ENCODE assay signal across 3 fruit fly cellular contexts in genomic region chr2L:1456822-1457221, dm6.
TF ChIP-seq lines count a peak whose summit lies in the region.

No protein-coding gene starts in this region.

- TF ChIP-seq CTCF in whole organism, embryonic (GFP tag; optimal IDR thresholded peaks at IDR 0.05; lab: Kevin White, UChicago) = no peak

TF ChIP-seq in whole organism, embryonic, 481 proteins besides CTCF, POLR2A, EP300 and RAD21 (continues in another document):
- TF ChIP-seq gsb-n (tag; optimal IDR thresholded peaks at IDR 0.05; lab: Kevin White, UChicago) = no peak
- TF ChIP-seq Mad (GFP tag; optimal IDR thresholded peaks at IDR 0.05; lab: Kevin White, UChicago) = no peak
- TF ChIP-seq CG2199 (GFP tag; IDR thresholded peaks at IDR 0.05; lab: Robert Waterston, UW) = no peak
- no peak for TF ChIP-seq corto (GFP tag; optimal IDR thresholded peaks at IDR 0.05; lab: Kevin White, UChicago)
- TF ChIP-seq bowl (GFP tag; IDR thresholded peaks at IDR 0.05; lab: Robert Waterston, UW) = no peak
- no peak for TF ChIP-seq ATbp (GFP tag; optimal IDR thresholded peaks at IDR 0.05; lab: Kevin White, UChicago)
- no peak for TF ChIP-seq CHES-1-like (GFP tag; optimal IDR thresholded peaks at IDR 0.05; lab: Kevin White, UChicago)
- TF ChIP-seq unpg (GFP tag; optimal IDR thresholded peaks at IDR 0.05; lab: Kevin White, UChicago) = peak; percentile 21
- no peak for TF ChIP-seq Hr51 (GFP tag; optimal IDR thresholded peaks at IDR 0.05; lab: Kevin White, UChicago)
- peak; percentile 50 for TF ChIP-seq gem (tag; optimal IDR thresholded peaks at IDR 0.05; lab: Kevin White, UChicago)
- no peak for TF ChIP-seq HmgZ (tag; optimal IDR thresholded peaks at IDR 0.05; lab: Kevin White, UChicago)
- no peak for TF ChIP-seq ken (GFP tag; IDR thresholded peaks at IDR 0.05; lab: Robert Waterston, UW)
- no peak for TF ChIP-seq stwl (tag; optimal IDR thresholded peaks at IDR 0.05; lab: Kevin White, UChicago)
- TF ChIP-seq CG18262 (tag; optimal IDR thresholded peaks at IDR 0.05; lab: Kevin White, UChicago) = peak; percentile 11
- peak in 1 of 2 experiments; percentile 2 for TF ChIP-seq Pdp1 (GFP tag; optimal IDR thresholded peaks at IDR 0.05; lab: Kevin White, UChicago)
- no peak for TF ChIP-seq ab (GFP tag; optimal IDR thresholded peaks at IDR 0.05; lab: Kevin White, UChicago)
- TF ChIP-seq CkIIα-i1 (GFP tag; IDR thresholded peaks at IDR 0.05; lab: Robert Waterston, UW) = no peak
- TF ChIP-seq amos (GFP tag; IDR thresholded peaks at IDR 0.05; lab: Robert Waterston, UW; ENCODE audit: partially characterized antibody) = no peak
- TF ChIP-seq CG7745 (tag; optimal IDR thresholded peaks at IDR 0.05; lab: Kevin White, UChicago) = no peak
- TF ChIP-seq Neu2 (GFP tag; optimal IDR thresholded peaks at IDR 0.05; lab: Kevin White, UChicago; ENCODE audit: borderline replicate concordance) = no peak
- TF ChIP-seq Doc2 (GFP tag; IDR thresholded peaks at IDR 0.05; lab: Robert Waterston, UW) = no peak
- no peak for TF ChIP-seq CG17912 (GFP tag; optimal IDR thresholded peaks at IDR 0.05; lab: Kevin White, UChicago)
- TF ChIP-seq Lhr (GFP tag; optimal IDR thresholded peaks at IDR 0.05; lab: Kevin White, UChicago) = no peak
- no peak for TF ChIP-seq aop (GFP tag; IDR thresholded peaks at IDR 0.05; lab: Robert Waterston, UW)
- no peak for TF ChIP-seq luna (GFP tag; optimal IDR thresholded peaks at IDR 0.05; lab: Kevin White, UChicago)
- TF ChIP-seq CG12219 (GFP tag; optimal IDR thresholded peaks at IDR 0.05; lab: Kevin White, UChicago) = no peak
- TF ChIP-seq prd (optimal IDR thresholded peaks at IDR 0.05; lab: Kevin White, UChicago) = no peak
- peak; percentile 82; the same call in 2 of the 3 replicates for TF ChIP-seq prd (GFP tag; IDR thresholded peaks at IDR 0.05; lab: Robert Waterston, UW)
- no peak for TF ChIP-seq CG3995 (GFP tag; optimal IDR thresholded peaks at IDR 0.05; lab: Kevin White, UChicago)
- no peak for TF ChIP-seq HLH54F (GFP tag; optimal IDR thresholded peaks at IDR 0.05; lab: Kevin White, UChicago)
- TF ChIP-seq CG16815 (GFP tag; optimal IDR thresholded peaks at IDR 0.05; lab: Kevin White, UChicago) = no peak
- TF ChIP-seq ind (GFP tag; optimal IDR thresholded peaks at IDR 0.05; lab: Kevin White, UChicago) = no peak

TF ChIP-seq in whole organism, prepupa, 60 proteins besides CTCF, POLR2A, EP300 and RAD21 (continues in another document):
- TF ChIP-seq Met (GFP tag; optimal IDR thresholded peaks at IDR 0.05; lab: Kevin White, UChicago) (peak; percentile 13), CG1621 (tag; optimal IDR thresholded peaks at IDR 0.05; lab: Kevin White, UChicago) (peak; percentile 40), CG15336 (GFP tag; IDR thresholded peaks at IDR 0.05; lab: Robert Waterston, UW) (peak; percentile 78), pdm3 (GFP tag; optimal IDR thresholded peaks at IDR 0.05; lab: Kevin White, UChicago) (peak; percentile 42), Hr4 (GFP tag; optimal IDR thresholded peaks at IDR 0.05; lab: Kevin White, UChicago) (peak; percentile 32), CG34406 (GFP tag; optimal IDR thresholded peaks at IDR 0.05; lab: Kevin White, UChicago) (peak; percentile 12), salr (GFP tag; optimal IDR thresholded peaks at IDR 0.05; lab: Kevin White, UChicago) (peak in 1 of 2 experiments; percentile 34), dsx (GFP tag; optimal IDR thresholded peaks at IDR 0.05; lab: Kevin White, UChicago; ENCODE audit: poor library complexity, severe bottlenecking) (peak; percentile 57), fd85E (GFP tag; optimal IDR thresholded peaks at IDR 0.05; lab: Kevin White, UChicago) (no peak), CG8119 (GFP tag; IDR thresholded peaks at IDR 0.05; lab: Robert Waterston, UW) (peak; percentile 78), achi (GFP tag; optimal IDR thresholded peaks at IDR 0.05; lab: Kevin White, UChicago) (peak; percentile 58), CG3919 (GFP tag; optimal IDR thresholded peaks at IDR 0.05; lab: Kevin White, UChicago) (peak; percentile 43), Eip93F (GFP tag; optimal IDR thresholded peaks at IDR 0.05; lab: Kevin White, UChicago) (no peak), Hr39 (GFP tag; optimal IDR thresholded peaks at IDR 0.05; lab: Kevin White, UChicago) (no peak), acj6 (GFP tag; optimal IDR thresholded peaks at IDR 0.05; lab: Kevin White, UChicago) (peak; percentile 17), Sox15 (GFP tag; optimal IDR thresholded peaks at IDR 0.05; lab: Kevin White, UChicago) (no peak), CG10631 (GFP tag; optimal IDR thresholded peaks at IDR 0.05; lab: Kevin White, UChicago) (peak; percentile 53), Sox14 (GFP tag; optimal IDR thresholded peaks at IDR 0.05; lab: Kevin White, UChicago) (peak; percentile 3), Ets96B (tag; optimal IDR thresholded peaks at IDR 0.05; lab: Kevin White, UChicago) (peak; percentile 69), CG16779 (tag; optimal IDR thresholded peaks at IDR 0.05; lab: Kevin White, UChicago) (no peak), Eip75B (GFP tag; optimal IDR thresholded peaks at IDR 0.05; lab: Kevin White, UChicago) (peak; percentile 50), ss (GFP tag; optimal IDR thresholded peaks at IDR 0.05; lab: Kevin White, UChicago) (peak; percentile 29 to 56), fd59A (GFP tag; optimal IDR thresholded peaks at IDR 0.05; lab: Kevin White, UChicago) (peak; percentile 57), OdsH (GFP tag; optimal IDR thresholded peaks at IDR 0.05; lab: Kevin White, UChicago) (peak; percentile 29), Gug (GFP tag; IDR thresholded peaks at IDR 0.05; lab: Robert Waterston, UW) (peak; percentile 60), CG7368 (GFP tag; optimal IDR thresholded peaks at IDR 0.05; lab: Kevin White, UChicago) (no peak), CG31627 (GFP tag; optimal IDR thresholded peaks at IDR 0.05; lab: Kevin White, UChicago) (no peak), CG4318 (GFP tag; optimal IDR thresholded peaks at IDR 0.05; lab: Kevin White, UChicago) (peak; percentile 41), CG8632 (GFP tag; optimal IDR thresholded peaks at IDR 0.05; lab: Kevin White, UChicago) (peak; percentile 21), CG6808 (GFP tag; optimal IDR thresholded peaks at IDR 0.05; lab: Kevin White, UChicago) (peak; percentile 39), CG3032 (tag; optimal IDR thresholded peaks at IDR 0.05; lab: Kevin White, UChicago) (peak; percentile 54), eg (GFP tag; IDR thresholded peaks at IDR 0.05; lab: Robert Waterston, UW) (peak; percentile 49; the same call in 2 of the 3 replicates)

TF ChIP-seq in whole organism, pupa, 21 proteins besides CTCF, POLR2A, EP300 and RAD21:
- TF ChIP-seq CG14655 (GFP tag; optimal IDR thresholded peaks at IDR 0.05; lab: Kevin White, UChicago) (peak; percentile 70), CG8159 (tag; optimal IDR thresholded peaks at IDR 0.05; lab: Kevin White, UChicago) (peak; percentile 67), Ets98B (GFP tag; IDR thresholded peaks at IDR 0.05; lab: Robert Waterston, UW) (peak; percentile 44), rn (GFP tag; IDR thresholded peaks at IDR 0.05; lab: Robert Waterston, UW) (no peak), CG32121 (GFP tag; IDR thresholded peaks at IDR 0.05; lab: Robert Waterston, UW) (no peak; the same call in 1 of the 2 replicates), CG8301 (tag; optimal IDR thresholded peaks at IDR 0.05; lab: Kevin White, UChicago) (peak; percentile 53), D1 (tag; optimal IDR thresholded peaks at IDR 0.05; lab: Kevin White, UChicago) (peak; percentile 39), gl (tag; optimal IDR thresholded peaks at IDR 0.05; lab: Kevin White, UChicago) (no peak), EcR (GFP tag; optimal IDR thresholded peaks at IDR 0.05; lab: Kevin White, UChicago) (no peak), CG34367 (tag; optimal IDR thresholded peaks at IDR 0.05; lab: Kevin White, UChicago) (peak; percentile 53), CG9948 (tag; optimal IDR thresholded peaks at IDR 0.05; lab: Kevin White, UChicago) (peak; percentile 68), Pif1B (GFP tag; optimal IDR thresholded peaks at IDR 0.05; lab: Kevin White, UChicago) (peak; percentile 3), Snoo (tag; optimal IDR thresholded peaks at IDR 0.05; lab: Kevin White, UChicago) (no peak), CG13204 (GFP tag; optimal IDR thresholded peaks at IDR 0.05; lab: Kevin White, UChicago) (peak; percentile 8), CG10348 (GFP tag; IDR thresholded peaks at IDR 0.05; lab: Robert Waterston, UW) (no peak), CG4496 (GFP tag; IDR thresholded peaks at IDR 0.05; lab: Robert Waterston, UW) (peak; percentile 66), Pif1A (GFP tag; optimal IDR thresholded peaks at IDR 0.05; lab: Kevin White, UChicago) (peak; percentile 55), fd96Ca (GFP tag; IDR thresholded peaks at IDR 0.05; lab: Robert Waterston, UW) (no peak), CG15710 (tag; optimal IDR thresholded peaks at IDR 0.05; lab: Kevin White, UChicago) (peak; percentile 67), CG12605 (GFP tag; IDR thresholded peaks at IDR 0.05; lab: Robert Waterston, UW) (peak; percentile 62), CG17806 (tag; optimal IDR thresholded peaks at IDR 0.05; lab: Kevin White, UChicago) (peak; percentile 51)
TF ChIP-seq in whole organism, pupa: peak in this region for 14.

Comparison
In these comparisons a context has a peak if more than half of its experiments do, and no peak if none do; other contexts are left out.
1. Of the 7 proteins assayed by ChIP-seq in both whole organism, embryonic and whole organism, prepupa: peak only in whole organism, embryonic: Blimp-1; only in whole organism, prepupa: Gug and Lpt; in both: none; in neither: 4.